Worm (Caenorhabditis elegans) whole organism, L2 larva: ENCODE measurements around the gene chpf-1.

Source experiments
- R02D3.7 ChIP-seq: fragments of 150-350 bp; optimal IDR thresholded peaks from 2 replicates; lab custom pipeline; 2014; ENCODE audit warnings: missing biosample characterization, missing genetic modification characterization
- egl-27 ChIP-seq: sonication (generic microtip); optimal IDR thresholded peaks from 3 replicates; lab custom pipeline; 2017; ENCODE audit warnings: missing biosample characterization, missing genetic modification reagents, missing genetic modification characterization
- nhr-237 ChIP-seq: fragments of 150-350 bp; optimal IDR thresholded peaks from 2 replicates; lab custom pipeline; 2014; ENCODE audit warnings: missing biosample characterization, missing genetic modification characterization
- sem-4 ChIP-seq: fragments of 150-350 bp; optimal IDR thresholded peaks from 2 replicates; lab custom pipeline; 2014; ENCODE audit warnings: missing biosample characterization, missing genetic modification reagents, missing genetic modification characterization
- sma-3 ChIP-seq: sonication (generic microtip); optimal IDR thresholded peaks from 2 replicates; lab custom pipeline; 2016; ENCODE audit warnings: missing genetic modification reagents, missing genetic modification characterization, missing compliant biosample characterization
- unc-55 ChIP-seq: fragments of 150-350 bp; sonication (generic microtip); optimal IDR thresholded peaks from 3 replicates; lab custom pipeline; 2014; ENCODE audit warnings: missing biosample characterization, missing genetic modification reagents, missing genetic modification characterization
- ztf-11 ChIP-seq: sonication (generic microtip); optimal IDR thresholded peaks from 2 replicates; lab custom pipeline; 2017; ENCODE audit warnings: missing biosample characterization, missing genetic modification characterization

DNA sequence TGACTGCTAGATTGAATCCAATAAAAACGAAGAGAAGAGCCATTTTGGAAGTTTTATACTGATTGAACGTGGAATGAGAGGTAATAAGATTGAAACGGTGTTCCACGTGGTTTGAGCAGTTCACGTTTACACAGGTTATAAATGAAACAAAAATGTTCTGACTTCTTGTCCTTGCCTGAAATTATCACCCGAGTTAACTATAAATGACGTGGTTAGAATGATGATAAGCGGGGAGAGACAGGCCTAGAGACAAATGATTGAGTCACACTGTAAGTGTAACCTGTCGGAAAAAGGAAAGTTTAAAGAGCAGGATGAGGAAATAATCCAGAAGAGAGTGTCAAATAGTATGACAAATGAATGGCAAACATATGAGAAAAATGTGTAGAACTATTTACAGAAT lies 42.3 kb downstream of the chpf-1 start, which contains the start of gene C51E3.10:
- TF ChIP-seq nhr-237 (no peak), sem-4 (tag; lab: Kevin White, UChicago) (no peak), ztf-11 (tag; lab: Kevin White, UChicago) (no peak), sma-3 (GFP tag; lab: Kevin White, UChicago) (no peak), egl-27 (tag; lab: Kevin White, UChicago) (no peak), unc-55 (GFP tag; lab: Kevin White, UChicago) (no peak), R02D3.7 (tag; lab: Kevin White, UChicago) (no peak)
